Worm (Caenorhabditis elegans) whole organism, L3 larva: ENCODE measurements around the gene hpl-2.

ENCODE experiments used
- R02D3.7 ChIP-seq: fragments of 150-350 bp; optimal IDR thresholded peaks from 2 replicates; lab custom pipeline; 2014; ENCODE audit warnings: missing biosample characterization, missing genetic modification characterization
- ZK546.5 ChIP-seq: sonication (generic microtip); optimal IDR thresholded peaks from 2 replicates; lab custom pipeline; 2017; ENCODE audit warnings: missing biosample characterization, missing genetic modification characterization
- aly-2 ChIP-seq: fragments of 150-350 bp; optimal IDR thresholded peaks from 2 replicates; lab custom pipeline; 2014; ENCODE audit warnings: missing biosample characterization, missing genetic modification characterization
- ama-1 ChIP-seq: fragments of 150-350 bp; optimal IDR thresholded peaks from 2 replicates; lab custom pipeline; 2018
- ceh-16 ChIP-seq: sonication (generic microtip); optimal IDR thresholded peaks from 2 replicates; lab custom pipeline; 2017; ENCODE audit warnings: missing biosample characterization, missing genetic modification characterization
- ceh-28 ChIP-seq: fragments of 150-350 bp; optimal IDR thresholded peaks from 2 replicates; lab custom pipeline; 2014; ENCODE audit warnings: missing biosample characterization, missing genetic modification reagents, missing genetic modification characterization
- ceh-82 ChIP-seq: fragments of 150-350 bp; optimal IDR thresholded peaks from 2 replicates; lab custom pipeline; 2014; ENCODE audit warnings: missing biosample characterization, missing genetic modification characterization
- ceh-9 ChIP-seq: sonication (generic microtip); optimal IDR thresholded peaks from 2 replicates; lab custom pipeline; 2018; ENCODE audit warnings: missing biosample characterization, missing genetic modification characterization
- daf-12 ChIP-seq: fragments of 150-350 bp; optimal IDR thresholded peaks from 2 replicates; lab custom pipeline; 2014; ENCODE audit warnings: missing biosample characterization, missing genetic modification reagents, missing genetic modification characterization
- egl-27 ChIP-seq: sonication (generic microtip); optimal IDR thresholded peaks from 4 replicates; lab custom pipeline; 2017; ENCODE audit warnings: missing biosample characterization, missing genetic modification reagents, missing genetic modification characterization
- egl-5 ChIP-seq: fragments of 150-350 bp; optimal IDR thresholded peaks from 2 replicates; lab custom pipeline; 2017; ENCODE audit warnings: missing biosample characterization, missing genetic modification reagents, missing genetic modification characterization, inconsistent platforms
- elt-1 ChIP-seq: fragments of 150-350 bp; optimal IDR thresholded peaks from 2 replicates; lab custom pipeline; 2014; ENCODE audit warnings: missing biosample characterization, missing genetic modification characterization
- elt-2 ChIP-seq: sonication (generic microtip); optimal IDR thresholded peaks from 2 replicates; lab custom pipeline; 2016; ENCODE audit warnings: missing genetic modification reagents, mild to moderate bottlenecking, missing genetic modification characterization, missing compliant biosample characterization
- elt-3 ChIP-seq, 3 experiments: fragments of 150-350 bp in 1 of 3; sonication (generic microtip) in 2 of 3; optimal IDR thresholded peaks; 2 replicates in 2 of 3; 4 replicates in 1 of 3; lab custom pipeline; 2014 to 2017; ENCODE audit warnings: missing biosample characterization in 3 of 3, missing genetic modification characterization in 3 of 3
- eor-1 ChIP-seq, 2 experiments: fragments of 150-350 bp; optimal IDR thresholded peaks; 2 replicates each; lab custom pipeline; 2014 to 2018; ENCODE audit warnings: missing biosample characterization in 2 of 2, missing genetic modification characterization in 2 of 2
- fkh-10 ChIP-seq: sonication (generic microtip); optimal IDR thresholded peaks from 2 replicates; lab custom pipeline; 2017; ENCODE audit warnings: missing biosample characterization, missing genetic modification reagents, missing genetic modification characterization
- fkh-2 ChIP-seq: fragments of 150-350 bp; optimal IDR thresholded peaks from 2 replicates; lab custom pipeline; 2014; ENCODE audit warnings: missing biosample characterization, missing genetic modification reagents, missing genetic modification characterization
- fos-1 ChIP-seq: fragments of 150-350 bp; optimal IDR thresholded peaks from 2 replicates; lab custom pipeline; 2014; ENCODE audit warnings: missing biosample characterization, missing genetic modification characterization
- hmg-11 ChIP-seq: sonication (generic microtip); optimal IDR thresholded peaks from 2 replicates; lab custom pipeline; 2016; ENCODE audit warnings: missing genetic modification characterization, missing compliant biosample characterization
- jun-1 ChIP-seq: fragments of 150-350 bp; optimal IDR thresholded peaks from 2 replicates; lab custom pipeline; 2014; ENCODE audit warnings: missing biosample characterization, missing genetic modification reagents, missing genetic modification characterization
- lin-15B ChIP-seq: fragments of 150-350 bp; optimal IDR thresholded peaks from 2 replicates; lab custom pipeline; 2014; ENCODE audit warnings: missing biosample characterization, missing genetic modification characterization
- lsy-12 ChIP-seq: sonication (generic microtip); optimal IDR thresholded peaks from 2 replicates; lab custom pipeline; 2016; ENCODE audit warnings: mild to moderate bottlenecking, missing genetic modification characterization, missing compliant biosample characterization
- mdl-1 ChIP-seq: fragments of 150-350 bp; optimal IDR thresholded peaks from 2 replicates; lab custom pipeline; 2014; ENCODE audit warnings: missing biosample characterization, missing genetic modification characterization
- mml-1 ChIP-seq: fragments of 150-350 bp; sonication (generic microtip); optimal IDR thresholded peaks from 3 replicates; lab custom pipeline; 2014; ENCODE audit warnings: missing biosample characterization, missing genetic modification characterization
- nfya-1 ChIP-seq: sonication (generic microtip); optimal IDR thresholded peaks from 2 replicates; lab custom pipeline; 2017; ENCODE audit warnings: missing genetic modification characterization, mild to moderate bottlenecking, missing compliant biosample characterization, antibody characterized with exemption, moderate library complexity; ENCODE audit not compliant: insufficient read depth
- nhr-11 ChIP-seq: fragments of 150-350 bp; optimal IDR thresholded peaks from 2 replicates; lab custom pipeline; 2014; ENCODE audit warnings: missing biosample characterization, missing genetic modification characterization
- nhr-12 ChIP-seq: fragments of 150-350 bp; optimal IDR thresholded peaks from 2 replicates; lab custom pipeline; 2014; ENCODE audit warnings: missing biosample characterization, missing genetic modification characterization
- nhr-23 ChIP-seq: fragments of 150-350 bp; optimal IDR thresholded peaks from 2 replicates; lab custom pipeline; 2014; ENCODE audit warnings: missing biosample characterization, missing genetic modification reagents, missing genetic modification characterization
- nhr-237 ChIP-seq: fragments of 150-350 bp; optimal IDR thresholded peaks from 2 replicates; lab custom pipeline; 2014; ENCODE audit warnings: missing biosample characterization, missing genetic modification characterization
- nhr-25 ChIP-seq: sonication (generic microtip); optimal IDR thresholded peaks from 2 replicates; lab custom pipeline; 2017; ENCODE audit warnings: missing biosample characterization, missing genetic modification characterization
- nhr-28 ChIP-seq: fragments of 150-350 bp; optimal IDR thresholded peaks from 2 replicates; lab custom pipeline; 2014; ENCODE audit warnings: missing biosample characterization, missing genetic modification characterization
- nhr-43 ChIP-seq: sonication (generic microtip); optimal IDR thresholded peaks from 2 replicates; lab custom pipeline; 2016; ENCODE audit warnings: mild to moderate bottlenecking, missing genetic modification characterization, missing compliant biosample characterization; ENCODE audit not compliant: poor library complexity, severe bottlenecking
- nhr-67 ChIP-seq: fragments of 150-350 bp; optimal IDR thresholded peaks from 2 replicates; lab custom pipeline; 2014; ENCODE audit warnings: missing biosample characterization, missing genetic modification characterization
- nhr-76 ChIP-seq: fragments of 150-350 bp; sonication (generic microtip); optimal IDR thresholded peaks from 5 replicates; lab custom pipeline; 2014; ENCODE audit warnings: missing biosample characterization, missing genetic modification characterization
- nhr-77 ChIP-seq: fragments of 150-350 bp; optimal IDR thresholded peaks from 2 replicates; lab custom pipeline; 2014; ENCODE audit warnings: missing biosample characterization, missing genetic modification characterization
- pha-4 ChIP-seq: fragments of 150-350 bp; optimal IDR thresholded peaks from 2 replicates; lab custom pipeline; 2014; ENCODE audit warnings: missing biosample characterization, missing genetic modification reagents, missing genetic modification characterization
- pqm-1 ChIP-seq: fragments of 150-350 bp; optimal IDR thresholded peaks from 2 replicates; lab custom pipeline; 2017; ENCODE audit warnings: missing biosample characterization, missing genetic modification characterization, inconsistent platforms
- sea-2 ChIP-seq: fragments of 150-350 bp; sonication (generic microtip); optimal IDR thresholded peaks from 4 replicates; lab custom pipeline; 2014; ENCODE audit warnings: missing biosample characterization, missing genetic modification reagents, missing genetic modification characterization
- skn-1 ChIP-seq: fragments of 150-350 bp; optimal IDR thresholded peaks from 2 replicates; lab custom pipeline; 2014; ENCODE audit warnings: missing biosample characterization, missing genetic modification characterization
- snpc-4 ChIP-seq: fragments of 150-350 bp; optimal IDR thresholded peaks from 2 replicates; lab custom pipeline; 2014; ENCODE audit warnings: missing biosample characterization, missing genetic modification characterization
- tbx-2 ChIP-seq: sonication (generic microtip); optimal IDR thresholded peaks from 2 replicates; lab custom pipeline; 2016; ENCODE audit warnings: mild to moderate bottlenecking, missing genetic modification characterization, missing compliant biosample characterization
- unc-39 ChIP-seq: sonication (generic microtip); optimal IDR thresholded peaks from 4 replicates; lab custom pipeline; 2017; ENCODE audit warnings: missing biosample characterization, missing genetic modification characterization
- unc-62 ChIP-seq: fragments of 150-350 bp; sonication (generic microtip); optimal IDR thresholded peaks from 4 replicates; lab custom pipeline; 2014; ENCODE audit warnings: missing biosample characterization, missing genetic modification reagents, missing genetic modification characterization
- zag-1 ChIP-seq: fragments of 150-350 bp; optimal IDR thresholded peaks from 2 replicates; lab custom pipeline; 2014; ENCODE audit warnings: missing biosample characterization, missing genetic modification characterization
- ztf-11 ChIP-seq: fragments of 150-350 bp; optimal IDR thresholded peaks from 2 replicates; lab custom pipeline; 2014; ENCODE audit warnings: missing biosample characterization, missing genetic modification characterization
- ztf-4 ChIP-seq: fragments of 150-350 bp; optimal IDR thresholded peaks from 2 replicates; lab custom pipeline; 2014; ENCODE audit warnings: missing biosample characterization, missing genetic modification characterization

hpl-2 gene

ce11 chrIII:10769693-10770092 is 14.4 kb upstream of the hpl-2 start:
- TF ChIP-seq lin-15B (tag; lab: Kevin White, UChicago): no peak
- TF ChIP-seq ceh-82: no peak
- no peak for TF ChIP-seq ama-1 (lab: Kevin White, UChicago)
- TF ChIP-seq aly-2 (tag; lab: Kevin White, UChicago): no peak

DNA sequence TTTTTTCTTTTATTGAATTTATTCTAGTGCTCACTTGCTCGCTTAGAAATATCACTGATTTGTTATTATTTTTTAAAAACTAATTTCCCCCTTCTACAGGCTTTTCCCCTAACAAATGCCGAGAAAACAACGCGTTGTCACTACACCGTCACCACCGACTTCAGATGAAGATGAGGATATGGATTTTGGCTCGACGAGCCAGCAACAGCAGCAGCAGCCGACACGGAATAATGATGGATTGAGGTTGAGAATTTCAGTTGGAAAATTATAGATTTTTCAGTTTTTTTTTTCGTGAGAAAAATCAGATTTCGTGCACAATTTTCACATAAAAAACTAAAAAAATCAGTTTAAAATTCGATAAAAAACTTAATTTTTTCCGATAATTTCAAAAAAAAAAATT is 7.7 kb upstream of the hpl-2 start, which contains the start of gene dpy-28:
Gene dpy-28, plus strand, starts transcription at position 100 of the 400 bp plus-strand sequence.
- TF ChIP-seq lsy-12 (tag; lab: Kevin White, UChicago) (peak; percentile 23), ama-1 (lab: Kevin White, UChicago) (peak; percentile 66), elt-2 (peak; percentile 5), ceh-9 (tag; lab: Kevin White, UChicago) (no peak)
- TF ChIP-seq, all 47 proteins: peak for 3

ce11 chrIII:10759050-10760023 is 4.0 kb upstream of the hpl-2 start, which contains the start of gene tasp-1:
Gene tasp-1, plus strand, starts transcription at chrIII:10759307.
- TF ChIP-seq elt-1 (tag; lab: Kevin White, UChicago) (peak; percentile 94), nhr-23 (tag; lab: Kevin White, UChicago) (peak; percentile 100), nhr-12 (tag; lab: Kevin White, UChicago) (no peak), nfya-1 (tag; lab: Kevin White, UChicago) (peak; percentile 99), nhr-43 (tag; lab: Kevin White, UChicago) (peak; percentile 99), fkh-2 (tag; lab: Kevin White, UChicago) (peak; percentile 94), pqm-1 (peak; percentile 97), fos-1 (tag; lab: Kevin White, UChicago) (peak; percentile 99), ztf-11 (tag; lab: Kevin White, UChicago) (peak; percentile 76), ceh-9 (tag; lab: Kevin White, UChicago) (no peak), ceh-16 (tag; lab: Kevin White, UChicago) (peak; percentile 77), ZK546.5 (tag; lab: Kevin White, UChicago) (peak; percentile 73), ceh-82 (peak; percentile 99), unc-62 (GFP tag; lab: Kevin White, UChicago) (peak; percentile 100), nhr-11 (peak; percentile 100), nhr-25 (tag; lab: Kevin White, UChicago) (peak; percentile 100), ceh-28 (tag; lab: Kevin White, UChicago) (peak; percentile 99), eor-1 (tag; optimal IDR thresholded peaks at IDR 0.05; lab: Kevin White, UChicago) (peak in 1 of 2 experiments; percentile 50), R02D3.7 (tag; lab: Kevin White, UChicago) (peak; percentile 98), nhr-237 (no peak), daf-12 (tag; lab: Kevin White, UChicago) (peak; percentile 83), aly-2 (tag; lab: Kevin White, UChicago) (peak; percentile 93), sea-2 (GFP tag; lab: Kevin White, UChicago) (peak; percentile 96), hmg-11 (tag; lab: Kevin White, UChicago) (peak; percentile 100), snpc-4 (peak; percentile 97), egl-5 (tag; lab: Kevin White, UChicago) (peak; percentile 98), unc-39 (peak; percentile 64), mml-1 (peak; percentile 53), pha-4 (peak; percentile 100), zag-1 (tag; lab: Kevin White, UChicago) (peak; percentile 90), elt-2 (peak; percentile 99), skn-1 (peak; percentile 98), fkh-10 (GFP tag; lab: Kevin White, UChicago) (peak; percentile 100), lin-15B (tag; lab: Kevin White, UChicago) (peak; percentile 100), nhr-67 (tag; lab: Kevin White, UChicago) (peak; percentile 54), jun-1 (peak; percentile 100), elt-3 (tag; optimal IDR thresholded peaks at IDR 0.05; lab: Kevin White, UChicago) (peak; percentile 97 to 100 (median 97)), nhr-77 (peak; percentile 96), nhr-76 (peak; percentile 94), ztf-4 (tag; lab: Kevin White, UChicago) (peak; percentile 96), ama-1 (lab: Kevin White, UChicago) (peak; percentile 85), tbx-2 (tag; lab: Kevin White, UChicago) (peak; percentile 97), nhr-28 (tag; lab: Kevin White, UChicago) (peak; percentile 88), egl-27 (tag; lab: Kevin White, UChicago) (peak; percentile 97), mdl-1 (peak; percentile 99), lsy-12 (tag; lab: Kevin White, UChicago) (peak; percentile 100)
